Worm (Caenorhabditis elegans) whole organism, mixed stage, embryonic: Measurements from ENCODE around the gene T05A7.7.

ENCODE experiments used
- elt-3 ChIP-seq: fragments of 150-350 bp; optimal IDR thresholded peaks from 2 replicates; lab custom pipeline; 2014; ENCODE audit warnings: missing biosample characterization, missing genetic modification characterization
- nhr-237 ChIP-seq: fragments of 150-350 bp; optimal IDR thresholded peaks from 2 replicates; lab custom pipeline; 2014; ENCODE audit warnings: missing biosample characterization, missing genetic modification characterization
- nhr-28 ChIP-seq: fragments of 150-350 bp; optimal IDR thresholded peaks from 2 replicates; lab custom pipeline; 2014; ENCODE audit warnings: missing biosample characterization, missing genetic modification characterization
- snpc-4 ChIP-seq: fragments of 150-350 bp; optimal IDR thresholded peaks from 2 replicates; lab custom pipeline; 2014; ENCODE audit warnings: missing biosample characterization, missing genetic modification characterization
- ztf-11 ChIP-seq: fragments of 150-350 bp; optimal IDR thresholded peaks from 2 replicates; lab custom pipeline; 2014; ENCODE audit warnings: missing biosample characterization, missing genetic modification characterization

DNA sequence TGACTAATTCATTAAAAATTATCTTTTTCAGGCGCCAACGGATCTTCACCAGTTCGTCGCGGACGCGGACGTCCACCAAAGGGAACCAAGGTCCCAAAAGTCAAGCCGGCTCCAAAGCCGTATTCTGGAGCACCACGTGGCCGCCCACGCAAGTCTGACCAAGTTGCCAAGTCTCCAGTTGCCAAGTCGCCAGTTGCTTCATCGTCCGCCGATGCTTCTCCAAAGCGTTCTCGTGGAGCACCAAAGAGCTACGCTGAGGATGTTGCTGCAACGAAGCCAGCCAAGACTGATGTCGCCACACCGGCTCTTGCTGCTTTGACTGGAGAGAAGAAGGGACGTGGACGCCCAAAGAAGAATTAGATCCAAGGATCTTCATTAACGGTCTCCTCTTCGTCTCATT lies 8.0 kb downstream of the T05A7.7 start:
- TF ChIP-seq snpc-4 (no peak), nhr-237 (no peak), elt-3 (tag; lab: Kevin White, UChicago) (no peak), ztf-11 (tag; lab: Kevin White, UChicago) (no peak), nhr-28 (tag; lab: Kevin White, UChicago) (no peak)
